Fruit fly (Drosophila melanogaster): ENCODE data around the gene lectin-37Db.

- TF ChIP-seq ttk (optimal IDR thresholded peaks at IDR 0.05) (no peak), h (optimal IDR thresholded peaks at IDR 0.05) (no peak), Myc (optimal IDR thresholded peaks at IDR 0.05) (no peak), psq (optimal IDR thresholded peaks at IDR 0.05) (no peak)
These were observed 29.1 kb upstream of the lectin-37Db start, which contains the start of gene CG17549 for dm6 chr2L:19389749-19390148.

All from Kc167 (cell line).